Worm (Caenorhabditis elegans) whole organism, L1 larva: ENCODE results near the gene lbp-9.
A peak's percentile ranks its signal among the peaks of the same experiment; 100 is the strongest.
"Not testable (repeated sequence)": the region's sequence is repeated elsewhere in the genome, so short reads cannot be mapped to it uniquely, and the experiment has no call there.

Experiments
- blmp-1 ChIP-seq: fragments of 150-350 bp; optimal IDR thresholded peaks from 2 replicates; lab custom pipeline; 2014; ENCODE audit warnings: missing biosample characterization, missing genetic modification characterization
- ceh-82 ChIP-seq, 3 experiments: fragments of 150-350 bp in 1 of 3; sonication (generic microtip) in 2 of 3; optimal IDR thresholded peaks; 2 replicates each; lab custom pipeline; 2014 to 2017; ENCODE audit warnings: missing biosample characterization in 3 of 3, missing genetic modification characterization in 3 of 3
- dpl-1 ChIP-seq, 3 experiments: fragments of 150-350 bp in 2 of 3; sonication (generic microtip) in 1 of 3; optimal IDR thresholded peaks; 2 replicates each; lab custom pipeline; 2014 to 2017; ENCODE audit warnings: missing biosample characterization in 3 of 3, missing genetic modification characterization in 3 of 3, missing genetic modification reagents in 3 of 3
- efl-1 ChIP-seq, 4 experiments: fragments of 150-350 bp; optimal IDR thresholded peaks in 3 of 4; peaks in 1 of 4; 1 replicate in 1 of 4; 2 replicates in 3 of 4; lab custom pipeline; 2014; ENCODE audit warnings: missing biosample characterization in 2 of 4, missing genetic modification characterization in 2 of 4, missing genetic modification reagents in 2 of 4
- egl-13 ChIP-seq: sonication (generic microtip); optimal IDR thresholded peaks from 2 replicates; lab custom pipeline; 2016; ENCODE audit warnings: missing genotype, missing genetic modification reagents, missing genetic modification characterization, missing compliant biosample characterization
- elt-2 ChIP-seq: sonication (generic microtip); optimal IDR thresholded peaks from 2 replicates; lab custom pipeline; 2016; ENCODE audit warnings: missing genetic modification characterization, mild to moderate bottlenecking, inconsistent platforms, missing compliant biosample characterization, missing genetic modification reagents
- fkh-10 ChIP-seq: sonication (generic microtip); optimal IDR thresholded peaks from 2 replicates; lab custom pipeline; 2017; ENCODE audit warnings: missing biosample characterization, missing genetic modification reagents, missing genetic modification characterization
- fkh-4 ChIP-seq: sonication (generic microtip); optimal IDR thresholded peaks from 2 replicates; lab custom pipeline; 2016; ENCODE audit warnings: missing compliant biosample characterization, missing genetic modification characterization, borderline replicate concordance
- fkh-8 ChIP-seq: sonication (generic microtip); optimal IDR thresholded peaks from 2 replicates; lab custom pipeline; 2016; ENCODE audit warnings: mild to moderate bottlenecking, missing genetic modification characterization, missing compliant biosample characterization
- fos-1 ChIP-seq: fragments of 150-350 bp; optimal IDR thresholded peaks from 2 replicates; lab custom pipeline; 2014; ENCODE audit warnings: missing biosample characterization, missing genetic modification characterization
- irx-1 ChIP-seq: sonication (generic microtip); optimal IDR thresholded peaks from 2 replicates; lab custom pipeline; 2016; ENCODE audit warnings: missing genetic modification characterization, missing compliant biosample characterization
- jun-1 ChIP-seq: fragments of 150-350 bp; optimal IDR thresholded peaks from 2 replicates; lab custom pipeline; 2014; ENCODE audit warnings: missing biosample characterization, missing genetic modification reagents, missing genetic modification characterization
- lin-14 ChIP-seq: fragments of 200-800 bp; sonication (Bioruptor generic); optimal IDR thresholded peaks from 2 replicates; lab custom pipeline; 2018; ENCODE audit warnings: mild to moderate bottlenecking, missing genetic modification characterization, moderate library complexity, missing compliant biosample characterization
- lin-35 ChIP-seq, 2 experiments: fragments of 150-350 bp; optimal IDR thresholded peaks; 2 replicates each; lab custom pipeline; 2014; ENCODE audit warnings: missing biosample characterization in 2 of 2, missing genetic modification characterization in 2 of 2, missing genetic modification reagents in 2 of 2
- lin-39 ChIP-seq: fragments of 150-350 bp; optimal IDR thresholded peaks from 2 replicates; lab custom pipeline; 2014; ENCODE audit warnings: missing biosample characterization, missing genetic modification reagents, missing genetic modification characterization
- lir-3 ChIP-seq: sonication (generic microtip); optimal IDR thresholded peaks from 2 replicates; lab custom pipeline; 2016; ENCODE audit warnings: mild to moderate bottlenecking, missing genetic modification characterization, moderate library complexity, missing compliant biosample characterization; ENCODE audit not compliant: poor library complexity
- nhr-47 ChIP-seq: sonication (generic microtip); optimal IDR thresholded peaks from 2 replicates; lab custom pipeline; 2016; ENCODE audit warnings: mild to moderate bottlenecking, missing genetic modification characterization, moderate library complexity, missing compliant biosample characterization
- nhr-71 ChIP-seq: sonication (generic microtip); optimal IDR thresholded peaks from 2 replicates; lab custom pipeline; 2016; ENCODE audit warnings: mild to moderate bottlenecking, missing genetic modification characterization, moderate library complexity, missing compliant biosample characterization
- pag-3 ChIP-seq: sonication (generic microtip); optimal IDR thresholded peaks from 2 replicates; lab custom pipeline; 2017; ENCODE audit warnings: missing genetic modification characterization, mild to moderate bottlenecking, missing compliant biosample characterization, antibody characterized with exemption, borderline replicate concordance; ENCODE audit not compliant: insufficient read depth
- pax-3 ChIP-seq: fragments of 200-800 bp; sonication (Bioruptor generic); optimal IDR thresholded peaks from 2 replicates; lab custom pipeline; 2018; ENCODE audit warnings: mild to moderate bottlenecking, missing genetic modification characterization, moderate library complexity, missing compliant biosample characterization
- rnt-1 ChIP-seq: sonication (generic microtip); optimal IDR thresholded peaks from 2 replicates; lab custom pipeline; 2016; ENCODE audit warnings: mild to moderate bottlenecking, missing genetic modification characterization, moderate library complexity, missing compliant biosample characterization
- snpc-4 ChIP-seq: fragments of 150-350 bp; optimal IDR thresholded peaks from 2 replicates; lab custom pipeline; 2014; ENCODE audit warnings: missing biosample characterization, missing genetic modification characterization
- tlp-1 ChIP-seq: fragments of 150-350 bp; optimal IDR thresholded peaks from 2 replicates; lab custom pipeline; 2014; ENCODE audit warnings: missing biosample characterization, missing genetic modification characterization
- unc-130 ChIP-seq: fragments of 150-350 bp; optimal IDR thresholded peaks from 2 replicates; lab custom pipeline; 2017; ENCODE audit warnings: missing biosample characterization, missing genetic modification characterization, inconsistent platforms
- unc-62 ChIP-seq: fragments of 150-350 bp; optimal IDR thresholded peaks from 2 replicates; lab custom pipeline; 2014; ENCODE audit warnings: missing biosample characterization, missing genetic modification reagents, missing genetic modification characterization
- unc-98 ChIP-seq: fragments of 200-800 bp; sonication (Bioruptor generic); IDR thresholded peaks from 2 replicates; pipeline ENCODE4 v1.3.6; 2022; ENCODE audit warnings: missing genetic modification characterization, missing compliant biosample characterization
- vab-15 ChIP-seq: sonication (generic microtip); optimal IDR thresholded peaks from 2 replicates; lab custom pipeline; 2017; ENCODE audit warnings: missing genotype, mild to moderate bottlenecking, missing genetic modification characterization, missing compliant biosample characterization

lbp-9 gene

ce11 chrV:2076043-2076442 lies 7.8 kb downstream of the lbp-9 start:
- TF ChIP-seq fkh-8 (tag; lab: Kevin White, UChicago), result peak; percentile 19
- TF ChIP-seq nhr-47 (tag; lab: Kevin White, UChicago), result no peak
- peak; percentile 83 for TF ChIP-seq vab-15
- peak in 1 of 3 experiments; percentile 1 for TF ChIP-seq dpl-1 (GFP tag; optimal IDR thresholded peaks at IDR 0.05; lab: Kevin White, UChicago)
- no peak for TF ChIP-seq snpc-4
- peak; percentile 64 for TF ChIP-seq rnt-1 (tag; lab: Kevin White, UChicago)
- TF ChIP-seq efl-1 (optimal IDR thresholded peaks at IDR 0.05; lab: Kevin White, UChicago), result no peak
- TF ChIP-seq efl-1 (GFP tag; optimal IDR thresholded peaks at IDR 0.05 in 1 of 2; lab: Kevin White, UChicago), result no peak
- peak; percentile 88 for TF ChIP-seq lin-14 (GFP tag; lab: Kevin White, UChicago)
- TF ChIP-seq irx-1 (tag; lab: Kevin White, UChicago), result no peak
- TF ChIP-seq nhr-71 (tag; lab: Kevin White, UChicago), result peak; percentile 26
- TF ChIP-seq unc-130, result no peak
- no peak for TF ChIP-seq egl-13 (tag; lab: Kevin White, UChicago)

- no peak for TF ChIP-seq tlp-1
- no peak for TF ChIP-seq pag-3 (tag; lab: Kevin White, UChicago)
- no peak for TF ChIP-seq lin-39
- no peak for TF ChIP-seq efl-1 (optimal IDR thresholded peaks at IDR 0.05; lab: Kevin White, UChicago)
- peak in 1 of 2 experiments; percentile 77 for TF ChIP-seq efl-1 (GFP tag; optimal IDR thresholded peaks at IDR 0.05 in 1 of 2; lab: Kevin White, UChicago)
- no peak for TF ChIP-seq fos-1
Measured at ce11 chrV:2081269-2081668, 13.0 kb downstream of the lbp-9 start.

ce11 chrV:2081894-2082293 lies 13.6 kb downstream of the lbp-9 start:
- TF ChIP-seq rnt-1 (tag; lab: Kevin White, UChicago), result peak; percentile 57
- peak; percentile 65 for TF ChIP-seq lin-14 (GFP tag; lab: Kevin White, UChicago)
- no peak for TF ChIP-seq pag-3 (tag; lab: Kevin White, UChicago)

ce11 chrV:2083869-2084268 lies 15.6 kb downstream of the lbp-9 start:
- TF ChIP-seq pax-3 (tag; lab: Kevin White, UChicago) (no peak), fkh-8 (tag; lab: Kevin White, UChicago) (no peak), unc-62 (GFP tag; lab: Kevin White, UChicago) (no peak), lir-3 (tag; lab: Kevin White, UChicago) (no peak), fkh-4 (tag; lab: Kevin White, UChicago) (no peak), egl-13 (tag; lab: Kevin White, UChicago) (no peak)

ce11 chrV:2085745-2086267 lies 17.6 kb downstream of the lbp-9 start, which contains the start of gene F36F12.3:
F36F12.3 (plus strand) TSS chrV:2085795.
- TF ChIP-seq fkh-10 (GFP tag; lab: Kevin White, UChicago); ceh-82 (tag; optimal IDR thresholded peaks at IDR 0.05; lab: Kevin White, UChicago); lin-35 (GFP tag; optimal IDR thresholded peaks at IDR 0.05; lab: Kevin White, UChicago): not testable (repeated sequence)

ce11 chrV:2090321-2090720 lies 22.1 kb downstream of the lbp-9 start, which contains the start of gene ztf-28:
ztf-28 (plus strand) TSS chrV:2090669.
- not testable (repeated sequence) for TF ChIP-seq fkh-8 (tag; lab: Kevin White, UChicago); elt-2 (tag; lab: Kevin White, UChicago); vab-15

- TF ChIP-seq unc-98 (GFP tag; lab: Robert Waterston, UW) (no peak), pax-3 (tag; lab: Kevin White, UChicago) (no peak), blmp-1 (tag; lab: Kevin White, UChicago) (no peak), jun-1 (tag; lab: Kevin White, UChicago) (no peak)
Measured at ce11 chrV:2095204-2095603, 27.0 kb downstream of the lbp-9 start, which contains the start of gene F36F12.2. F36F12.2 (minus strand) TSS chrV:2095304.
